Fruit fly (Drosophila melanogaster) whole organism, wandering third instar larva: Measurements from ENCODE around the gene CG13481.

Source experiments
- Abd-B ChIP-seq: fragments of >200 bp; optimal IDR thresholded peaks from 2 replicates; lab custom pipeline; 2017; ENCODE audit warnings: missing biosample characterization, missing genetic modification characterization
- CG32264 ChIP-seq: fragments of 200-800 bp; sonication (Bioruptor generic); optimal IDR thresholded peaks from 2 replicates; lab custom pipeline; 2016; ENCODE audit warnings: missing biosample characterization, missing genetic modification characterization
- CG9705 ChIP-seq: fragments of 200-800 bp; sonication (Bioruptor generic); optimal IDR thresholded peaks from 2 replicates; lab custom pipeline; 2018; ENCODE audit warnings: missing biosample characterization, mild to moderate bottlenecking, missing genetic modification characterization
- CrebA ChIP-seq: fragments of 200-800 bp; sonication (Bioruptor generic); optimal IDR thresholded peaks from 2 replicates; lab custom pipeline; 2016; ENCODE audit warnings: missing biosample characterization, mild to moderate bottlenecking, missing genetic modification characterization, borderline replicate concordance
- Dfd ChIP-seq: fragments of >200 bp; optimal IDR thresholded peaks from 2 replicates; lab custom pipeline; 2017; ENCODE audit warnings: missing biosample characterization, missing genetic modification characterization
- Dif ChIP-seq: fragments of 200-275, 200-300 bp; sonication (Bioruptor generic); optimal IDR thresholded peaks from 2 replicates; lab custom pipeline; 2018; ENCODE audit warnings: missing biosample characterization, missing genetic modification characterization; ENCODE audit not compliant: partially characterized antibody
- GATAd ChIP-seq: sonication (Bioruptor generic); optimal IDR thresholded peaks from 2 replicates; lab custom pipeline; 2016; ENCODE audit warnings: missing biosample characterization, missing genetic modification characterization
- HLH106 ChIP-seq: fragments of 200-800 bp; optimal IDR thresholded peaks from 3 replicates; lab custom pipeline; 2019; ENCODE audit warnings: missing biosample characterization, mild to moderate bottlenecking, missing genetic modification characterization, moderate library complexity
- Hnf4 ChIP-seq: fragments of 200-800 bp; sonication (Bioruptor generic); optimal IDR thresholded peaks from 2 replicates; lab custom pipeline; 2016; ENCODE audit warnings: missing biosample characterization, mild to moderate bottlenecking, missing genetic modification characterization
- Hr78 ChIP-seq: fragments of >200 bp; optimal IDR thresholded peaks from 2 replicates; lab custom pipeline; 2017; ENCODE audit warnings: missing biosample characterization, missing genetic modification characterization
- Hr83 ChIP-seq: fragments of 200-300 bp; sonication (Bioruptor generic); optimal IDR thresholded peaks from 2 replicates; lab custom pipeline; 2016; ENCODE audit warnings: missing biosample characterization, mild to moderate bottlenecking, missing genetic modification characterization, moderate library complexity; ENCODE audit not compliant: poor library complexity, severe bottlenecking
- Jra ChIP-seq: sonication (Bioruptor generic); optimal IDR thresholded peaks from 2 replicates; lab custom pipeline; 2016; ENCODE audit warnings: missing biosample characterization, missing genetic modification characterization
- Mio ChIP-seq: sonication (Bioruptor generic); optimal IDR thresholded peaks from 2 replicates; lab custom pipeline; 2016; ENCODE audit warnings: missing biosample characterization, missing genetic modification characterization
- Myc ChIP-seq: fragments of >200 bp; optimal IDR thresholded peaks from 2 replicates; lab custom pipeline; 2017
- N ChIP-seq: fragments of >200 bp; optimal IDR thresholded peaks from 2 replicates; lab custom pipeline; 2018; ENCODE audit warnings: missing biosample characterization, missing external identifiers, missing genetic modification characterization
- OdsH ChIP-seq: fragments of 200-800 bp; sonication (Bioruptor generic); optimal IDR thresholded peaks from 2 replicates; lab custom pipeline; 2016; ENCODE audit warnings: missing biosample characterization, mild to moderate bottlenecking, missing genetic modification characterization
- Rel ChIP-seq, 2 experiments: fragments of 200-800 bp; sonication (Bioruptor generic) in 1 of 2; optimal IDR thresholded peaks; 2 replicates in 1 of 2; 3 replicates in 1 of 2; lab custom pipeline; 2016 to 2019; ENCODE audit warnings: mild to moderate bottlenecking in 2 of 2, missing biosample characterization in 2 of 2, missing genetic modification characterization in 2 of 2, moderate library complexity in 1 of 2
- Sp1 ChIP-seq: fragments of 200-800 bp; sonication (Bioruptor generic); optimal IDR thresholded peaks from 3 replicates; lab custom pipeline; 2019; ENCODE audit warnings: missing biosample characterization, mild to moderate bottlenecking, missing genetic modification characterization, moderate library complexity
- Vsx2 ChIP-seq: fragments of 200-300, 225-300 bp; sonication (Bioruptor generic); optimal IDR thresholded peaks from 2 replicates; lab custom pipeline; 2018; ENCODE audit warnings: missing biosample characterization, missing genetic modification characterization; ENCODE audit not compliant: partially characterized antibody
- br ChIP-seq: fragments of 200-800 bp; sonication (Bioruptor generic); optimal IDR thresholded peaks from 2 replicates; lab custom pipeline; 2016; ENCODE audit warnings: missing biosample characterization, missing genetic modification characterization
- brk ChIP-seq: fragments of 200-800 bp; sonication (Bioruptor generic); optimal IDR thresholded peaks from 2 replicates; lab custom pipeline; 2016; ENCODE audit warnings: missing biosample characterization, mild to moderate bottlenecking, missing genetic modification characterization
- dl ChIP-seq, 2 experiments: fragments of 175-275, 200-275 bp in 1 of 2; fragments of 200-275 bp in 1 of 2; sonication (Bioruptor generic); optimal IDR thresholded peaks; lab custom pipeline; 2018; ENCODE audit warnings: mild to moderate bottlenecking in 2 of 2, missing biosample characterization in 2 of 2, missing genetic modification characterization in 2 of 2, moderate library complexity in 2 of 2; ENCODE audit not compliant: partially characterized antibody in 2 of 2, insufficient read depth in 1 of 2
- dmrt93B ChIP-seq: fragments of 200-800 bp; sonication (Bioruptor generic); optimal IDR thresholded peaks from 2 replicates; lab custom pipeline; 2018; ENCODE audit warnings: missing biosample characterization, mild to moderate bottlenecking, missing genetic modification characterization
- dsf ChIP-seq: sonication (Bioruptor generic); optimal IDR thresholded peaks from 2 replicates; lab custom pipeline; 2016; ENCODE audit warnings: missing biosample characterization, missing genetic modification characterization, borderline replicate concordance
- ey ChIP-seq: fragments of 200-800 bp; sonication (Bioruptor generic); optimal IDR thresholded peaks from 2 replicates; lab custom pipeline; 2016; ENCODE audit warnings: missing biosample characterization, missing genetic modification characterization
- foxo ChIP-seq, 2 experiments: fragments of 200-800 bp; sonication (Bioruptor generic); optimal IDR thresholded peaks; 2 replicates in 1 of 2; 3 replicates in 1 of 2; lab custom pipeline; 2016 to 2017; ENCODE audit warnings: missing biosample characterization in 2 of 2, missing genetic modification characterization in 2 of 2
- fru ChIP-seq: fragments of 200-800 bp; sonication (Bioruptor generic); optimal IDR thresholded peaks from 3 replicates; lab custom pipeline; 2016; ENCODE audit warnings: missing biosample characterization, mild to moderate bottlenecking, missing genetic modification characterization
- h ChIP-seq: fragments of 200-800 bp; sonication (Bioruptor generic); optimal IDR thresholded peaks from 3 replicates; lab custom pipeline; 2016; ENCODE audit warnings: missing biosample characterization, mild to moderate bottlenecking, missing genetic modification characterization
- jim ChIP-seq: fragments of 175-275, 200-325 bp; sonication (Bioruptor generic); optimal IDR thresholded peaks from 2 replicates; lab custom pipeline; 2016; ENCODE audit warnings: missing biosample characterization, mild to moderate bottlenecking, missing genetic modification characterization
- lola ChIP-seq: fragments of >200 bp; optimal IDR thresholded peaks from 2 replicates; lab custom pipeline; 2017; ENCODE audit warnings: missing biosample characterization, missing genetic modification characterization
- pan ChIP-seq: fragments of >200 bp; optimal IDR thresholded peaks from 2 replicates; lab custom pipeline; 2017
- psq ChIP-seq: fragments of 200-800 bp; sonication (Bioruptor generic); optimal IDR thresholded peaks from 3 replicates; lab custom pipeline; 2017; ENCODE audit warnings: missing biosample characterization, mild to moderate bottlenecking, missing genetic modification characterization, moderate library complexity
- rgr ChIP-seq: fragments of 200-800 bp; sonication (Bioruptor generic); optimal IDR thresholded peaks from 3 replicates; lab custom pipeline; 2016; ENCODE audit warnings: missing biosample characterization, mild to moderate bottlenecking, missing genetic modification characterization
- sage ChIP-seq: fragments of 200-800 bp; sonication (Bioruptor generic); optimal IDR thresholded peaks from 2 replicates; lab custom pipeline; 2016; ENCODE audit warnings: missing biosample characterization, mild to moderate bottlenecking, missing genetic modification characterization
- sv ChIP-seq: fragments of 200-800 bp; sonication (Bioruptor generic); optimal IDR thresholded peaks from 3 replicates; lab custom pipeline; 2016; ENCODE audit warnings: missing biosample characterization, missing genetic modification characterization
- tai ChIP-seq: sonication (Bioruptor generic); optimal IDR thresholded peaks from 2 replicates; lab custom pipeline; 2016; ENCODE audit warnings: missing biosample characterization, missing genetic modification characterization
- usp ChIP-seq: fragments of >200 bp; optimal IDR thresholded peaks from 2 replicates; lab custom pipeline; 2017; ENCODE audit warnings: missing biosample characterization, missing genetic modification characterization
- woc ChIP-seq: sonication (Bioruptor generic); optimal IDR thresholded peaks from 2 replicates; lab custom pipeline; 2016; ENCODE audit warnings: missing biosample characterization, mild to moderate bottlenecking, missing genetic modification characterization

CG13481 gene

dm6 chr3L:14409419-14410145, 40.1 kb upstream of the CG13481 start, which contains the start of gene stwl:
Gene stwl (minus strand): TSS chr3L:14409939.
- TF ChIP-seq CG32264 (GFP tag; lab: Kevin White, UChicago) (no peak), Hr83 (GFP tag; lab: Kevin White, UChicago) (peak; percentile 94), Myc (lab: Kevin White, UChicago) (no peak), Hnf4 (GFP tag; lab: Kevin White, UChicago) (peak; percentile 66), jim (peak; percentile 60), br (peak; percentile 31), Dfd (GFP tag; lab: Kevin White, UChicago) (no peak), Jra (GFP tag; lab: Kevin White, UChicago) (peak; percentile 50), N (GFP tag; lab: Kevin White, UChicago) (no peak), psq (GFP tag; lab: Kevin White, UChicago) (no peak), ey (peak; percentile 41), Sp1 (GFP tag; lab: Kevin White, UChicago) (no peak), Hr78 (no peak), CrebA (GFP tag; lab: Kevin White, UChicago) (no peak), GATAd (GFP tag; lab: Kevin White, UChicago) (no peak), Dif (GFP tag; lab: Kevin White, UChicago) (no peak), Rel (GFP tag; optimal IDR thresholded peaks at IDR 0.05; lab: Kevin White, UChicago) (no peak), Rel (tag; optimal IDR thresholded peaks at IDR 0.05; lab: Kevin White, UChicago) (peak; percentile 3), HLH106 (peak; percentile 44), OdsH (GFP tag; lab: Kevin White, UChicago) (peak; percentile 37), foxo (GFP tag; optimal IDR thresholded peaks at IDR 0.05; lab: Kevin White, UChicago) (peak in 1 of 2 experiments; percentile 66), lola (GFP tag; lab: Kevin White, UChicago) (no peak), CG9705 (GFP tag; lab: Kevin White, UChicago) (no peak), Vsx2 (GFP tag; lab: Kevin White, UChicago) (no peak), brk (no peak), fru (peak; percentile 51), h (GFP tag; lab: Kevin White, UChicago) (peak; percentile 58), woc (GFP tag; lab: Kevin White, UChicago) (no peak), dl (GFP tag; optimal IDR thresholded peaks at IDR 0.05; lab: Kevin White, UChicago; ENCODE audit: insufficient read depth in 1 of 2, partially characterized antibody in 2 of 2) (peak in 1 of 2 experiments; percentile 35), pan (lab: Kevin White, UChicago) (no peak), rgr (GFP tag; lab: Kevin White, UChicago) (peak; percentile 55), dmrt93B (GFP tag; lab: Kevin White, UChicago) (no peak), usp (GFP tag; lab: Kevin White, UChicago) (no peak), Mio (GFP tag; lab: Kevin White, UChicago) (no peak), Abd-B (GFP tag; lab: Kevin White, UChicago) (no peak), sage (GFP tag; lab: Kevin White, UChicago) (no peak), tai (GFP tag; lab: Kevin White, UChicago) (no peak), sv (GFP tag; lab: Kevin White, UChicago) (peak; percentile 5), dsf (GFP tag; lab: Kevin White, UChicago) (no peak)

- TF ChIP-seq usp (GFP tag; lab: Kevin White, UChicago) (no peak), sv (GFP tag; lab: Kevin White, UChicago) (no peak), dmrt93B (GFP tag; lab: Kevin White, UChicago) (no peak), CrebA (GFP tag; lab: Kevin White, UChicago) (no peak), CG9705 (GFP tag; lab: Kevin White, UChicago) (no peak), GATAd (GFP tag; lab: Kevin White, UChicago) (no peak), Hr83 (GFP tag; lab: Kevin White, UChicago) (no peak), N (GFP tag; lab: Kevin White, UChicago) (no peak), foxo (GFP tag; optimal IDR thresholded peaks at IDR 0.05; lab: Kevin White, UChicago) (no peak), Hr78 (no peak), HLH106 (no peak), dsf (GFP tag; lab: Kevin White, UChicago) (no peak)
- TF ChIP-seq, all 38 proteins: peak for 0
Observed at dm6 chr3L:14408734-14409133, 39.2 kb upstream of the CG13481 start.
